Worm (Caenorhabditis elegans) whole organism, mixed stage, embryonic: Measurements from ENCODE around the gene him-3.

ENCODE experiments used
- elt-1 ChIP-seq: sonication (generic microtip); optimal IDR thresholded peaks from 2 replicates; lab custom pipeline; 2017; ENCODE audit warnings: missing genetic modification characterization, mild to moderate bottlenecking, missing compliant biosample characterization, antibody characterized with exemption, moderate library complexity, borderline replicate concordance; ENCODE audit not compliant: insufficient read depth
- lin-32 ChIP-seq: fragments of 200-800 bp; sonication (Bioruptor generic); optimal IDR thresholded peaks from 2 replicates; lab custom pipeline; 2018; ENCODE audit warnings: mild to moderate bottlenecking, missing genetic modification characterization, missing compliant biosample characterization
- lsy-2 ChIP-seq: fragments of 150-350 bp; optimal IDR thresholded peaks from 2 replicates; lab custom pipeline; 2014; ENCODE audit warnings: missing biosample characterization, missing genetic modification characterization
- mab-5 ChIP-seq: fragments of 150-350 bp; optimal IDR thresholded peaks from 2 replicates; lab custom pipeline; 2014; ENCODE audit warnings: missing biosample characterization, missing genetic modification characterization
- pha-4 ChIP-seq: fragments of 150-350 bp; optimal IDR thresholded peaks from 2 replicates; lab custom pipeline; 2018; ENCODE audit warnings: missing biosample characterization, missing genetic modification reagents, missing genetic modification characterization
- snpc-4 ChIP-seq: fragments of 150-350 bp; optimal IDR thresholded peaks from 2 replicates; lab custom pipeline; 2014; ENCODE audit warnings: missing biosample characterization, missing genetic modification characterization

- TF ChIP-seq lsy-2 (tag; lab: Kevin White, UChicago) = no peak
- no peak for TF ChIP-seq lin-32 (GFP tag; lab: Kevin White, UChicago)
- no peak for TF ChIP-seq pha-4
- TF ChIP-seq snpc-4 (tag; lab: Kevin White, UChicago) = no peak
- TF ChIP-seq mab-5 = no peak
- no peak for TF ChIP-seq elt-1 (tag; lab: Kevin White, UChicago)
These were observed at the start of gene him-3, which contains the start of gene pgl-1 for ce11 chrIV:6977089-6977558.
